Worm (Caenorhabditis elegans): ENCODE results near the gene trx-2.

trx-2 gene

DNA sequence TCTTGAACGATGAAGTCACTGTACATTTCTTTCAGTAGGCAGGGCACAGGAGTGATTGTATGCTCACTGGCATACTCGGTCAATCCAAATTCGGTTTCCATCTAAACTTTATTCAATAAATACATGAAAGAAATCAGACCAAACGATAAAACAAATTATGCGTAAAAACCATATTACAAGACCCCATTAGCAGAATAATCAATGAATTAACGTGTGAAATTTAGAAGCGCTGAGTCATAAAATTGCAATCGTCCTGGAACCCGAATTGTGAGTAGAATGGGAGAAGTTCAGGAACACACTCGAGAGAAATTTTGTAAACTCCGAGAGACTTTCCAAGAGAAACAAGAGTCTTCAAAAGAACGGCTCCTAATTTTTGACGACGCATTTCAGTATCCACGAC lies 5.0 kb downstream of the trx-2 start, which contains the start of gene B0024.11:
B0024.11 (minus strand) TSS at position 101 of the 400 bp plus-strand sequence.
- TF ChIP-seq hlh-13 (GFP tag; optimal IDR thresholded peaks at IDR 0.05) (no peak), ceh-14 (tag; optimal IDR thresholded peaks at IDR 0.05) (no peak), pag-3 (tag; optimal IDR thresholded peaks at IDR 0.05; ENCODE audit: borderline replicate concordance) (no peak), pat-9 (tag; optimal IDR thresholded peaks at IDR 0.05) (no peak), pha-2 (tag; optimal IDR thresholded peaks at IDR 0.05) (no peak), madf-2 (tag; optimal IDR thresholded peaks at IDR 0.05) (no peak), hlh-30 (tag; optimal IDR thresholded peaks at IDR 0.05; ENCODE audit: insufficient read depth) (no peak), fkh-10 (GFP tag; optimal IDR thresholded peaks at IDR 0.05) (no peak), dmd-4 (tag; optimal IDR thresholded peaks at IDR 0.05; ENCODE audit: borderline replicate concordance) (no peak), ama-1 (optimal IDR thresholded peaks at IDR 0.05) (no peak), zip-5 (tag; optimal IDR thresholded peaks at IDR 0.05) (no peak), unc-86 (tag; optimal IDR thresholded peaks at IDR 0.05) (no peak)

DNA sequence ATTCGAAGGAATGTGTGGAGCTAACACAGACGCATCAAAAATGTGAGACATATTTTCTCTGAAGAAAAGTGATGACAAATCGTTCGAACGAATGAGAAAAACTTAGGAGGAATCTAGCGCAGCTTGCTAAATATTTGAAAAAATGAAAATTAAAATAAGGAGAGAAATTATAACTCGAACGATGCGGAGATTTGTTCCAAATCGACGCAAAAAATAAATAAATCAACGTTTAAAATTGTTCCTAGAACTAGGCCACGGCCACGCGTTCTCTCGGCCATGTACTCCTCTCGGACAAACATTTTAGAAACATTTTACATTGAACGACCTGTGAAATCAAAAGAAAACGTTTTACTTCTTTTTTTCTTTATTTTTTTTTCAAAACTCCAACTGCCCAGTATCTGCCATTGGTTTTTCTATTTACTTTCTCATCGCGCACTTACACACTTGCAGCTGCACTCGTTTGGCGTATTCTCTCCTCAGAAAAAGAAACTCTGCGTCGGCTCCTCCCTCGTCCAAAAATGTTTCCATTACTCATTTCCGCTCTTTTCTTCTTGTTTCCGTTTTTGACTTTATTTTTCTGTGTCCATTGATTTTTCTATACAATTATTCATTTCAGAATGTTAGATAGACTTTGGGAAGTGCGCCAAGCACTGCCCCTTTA lies 5.8 kb downstream of the trx-2 start, which contains the start of the genes gna-1 and B0024.13:
gna-1 (minus strand) TSS at position 51 of the 661 bp plus-strand sequence.
B0024.13 (plus strand) TSS at position 611 of the 661 bp plus-strand sequence.
- peak; percentile 89 for TF ChIP-seq ceh-31 (tag; optimal IDR thresholded peaks at IDR 0.05)
- TF ChIP-seq lim-6 (tag; optimal IDR thresholded peaks at IDR 0.05): peak; percentile 2
- TF ChIP-seq ceh-2 (tag; optimal IDR thresholded peaks at IDR 0.05): peak; percentile 76
- TF ChIP-seq zip-5 (tag; optimal IDR thresholded peaks at IDR 0.05): peak; percentile 66
- TF ChIP-seq gmeb-2 (tag; optimal IDR thresholded peaks at IDR 0.05): no peak
- TF ChIP-seq K09A11.1 (tag; optimal IDR thresholded peaks at IDR 0.05; ENCODE audit: insufficient read depth): no peak
- TF ChIP-seq C08G9.2 (tag; optimal IDR thresholded peaks at IDR 0.05): peak; percentile 82
- peak; percentile 60 for TF ChIP-seq tbx-7 (tag; optimal IDR thresholded peaks at IDR 0.05)
- no peak for TF ChIP-seq ztf-16 (tag; optimal IDR thresholded peaks at IDR 0.05)
- no peak for TF ChIP-seq pag-3 (tag; optimal IDR thresholded peaks at IDR 0.05; ENCODE audit: borderline replicate concordance)
- peak; percentile 54 for TF ChIP-seq unc-42 (tag; optimal IDR thresholded peaks at IDR 0.05)
- TF ChIP-seq ets-4 (tag; optimal IDR thresholded peaks at IDR 0.05): peak; percentile 22
- peak; percentile 63 for TF ChIP-seq tbx-2 (tag; optimal IDR thresholded peaks at IDR 0.05)

DNA sequence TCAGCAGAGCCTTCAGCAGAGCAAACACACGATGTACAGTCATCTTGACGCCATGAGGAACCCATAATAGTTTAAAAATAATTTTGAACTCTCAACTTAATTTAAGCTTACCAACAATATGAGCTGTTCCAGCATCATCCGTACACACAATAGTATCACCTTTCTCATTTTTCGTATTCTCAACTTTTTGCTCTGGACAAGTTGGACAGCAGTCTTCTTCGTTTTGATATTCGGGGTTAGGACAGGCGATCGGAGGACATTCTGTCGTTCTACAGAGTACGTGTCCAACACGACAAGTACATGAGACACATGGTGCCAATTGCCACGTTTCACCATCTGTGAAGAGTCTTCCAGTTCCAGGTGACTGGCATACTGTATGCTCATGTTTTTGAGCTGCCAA lies 9.1 kb downstream of the trx-2 start:
- TF ChIP-seq sdc-2 (tag; optimal IDR thresholded peaks at IDR 0.05): no peak
- no peak for TF ChIP-seq ceh-31 (tag; optimal IDR thresholded peaks at IDR 0.05)
- TF ChIP-seq ceh-45 (GFP tag; IDR thresholded peaks at IDR 0.05): no peak
- TF ChIP-seq dve-1 (tag; optimal IDR thresholded peaks at IDR 0.05): no peak
- no peak for TF ChIP-seq pha-2 (tag; optimal IDR thresholded peaks at IDR 0.05)
- TF ChIP-seq zip-5 (tag; optimal IDR thresholded peaks at IDR 0.05): no peak

DNA sequence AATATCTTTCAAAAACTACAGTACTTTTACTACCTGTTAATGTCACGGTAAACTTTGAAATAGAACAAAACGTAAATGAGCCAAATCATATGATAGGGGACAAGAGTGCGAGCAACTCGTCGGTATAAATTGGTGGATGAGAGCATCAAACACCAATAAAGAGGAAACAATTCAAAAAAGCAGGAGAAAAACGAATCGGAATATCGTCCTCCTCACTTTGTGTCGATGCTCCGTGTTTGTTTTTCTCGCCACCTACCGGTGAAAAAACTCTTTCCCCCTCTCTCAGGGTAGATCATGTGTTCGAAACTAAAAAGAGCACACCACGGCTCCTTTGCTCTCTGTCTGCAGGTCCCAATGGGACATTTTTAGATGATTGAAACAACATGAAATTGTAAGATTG lies 13.6 kb downstream of the trx-2 start:
- no peak for TF ChIP-seq tbx-7 (tag; optimal IDR thresholded peaks at IDR 0.05)
- TF ChIP-seq dve-1 (tag; optimal IDR thresholded peaks at IDR 0.05): no peak

DNA sequence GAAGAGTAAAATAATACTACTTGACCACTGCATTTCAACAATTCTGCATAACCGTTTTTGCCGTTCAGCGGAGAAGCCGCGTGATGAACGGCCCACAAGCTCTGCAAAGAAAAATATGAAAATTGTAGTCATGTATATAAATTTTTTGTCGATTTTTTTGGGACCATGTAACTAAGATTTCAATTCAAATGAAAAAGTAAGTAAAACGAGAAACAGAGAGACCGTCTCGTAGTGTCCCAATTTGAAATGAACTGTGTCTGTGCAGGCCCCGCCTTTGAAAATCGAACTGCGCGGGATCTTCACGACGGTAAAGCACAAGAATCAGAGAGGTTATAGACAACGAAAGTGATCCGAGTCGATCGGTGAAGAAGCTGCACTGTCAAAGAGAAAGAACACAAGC lies 17.5 kb downstream of the trx-2 start, which contains the start of gene crm-1:
crm-1 (minus strand) TSS at position 101 of the 400 bp plus-strand sequence.
- TF ChIP-seq F13H6.1 (tag; optimal IDR thresholded peaks at IDR 0.05) (no peak), ceh-30 (tag; optimal IDR thresholded peaks at IDR 0.05) (no peak), pha-2 (tag; optimal IDR thresholded peaks at IDR 0.05) (no peak), C38D4.7 (GFP tag; optimal IDR thresholded peaks at IDR 0.05) (no peak), ceh-2 (tag; optimal IDR thresholded peaks at IDR 0.05) (no peak), ceh-34 (tag; optimal IDR thresholded peaks at IDR 0.05) (no peak), Y22D7AL.16 (tag; optimal IDR thresholded peaks at IDR 0.05) (no peak), ets-4 (tag; optimal IDR thresholded peaks at IDR 0.05) (no peak), madf-2 (tag; optimal IDR thresholded peaks at IDR 0.05) (no peak), C08G9.2 (tag; optimal IDR thresholded peaks at IDR 0.05) (no peak), nhr-11 (tag; optimal IDR thresholded peaks at IDR 0.05) (no peak), ceh-14 (tag; optimal IDR thresholded peaks at IDR 0.05) (no peak), lim-6 (tag; optimal IDR thresholded peaks at IDR 0.05) (no peak), elt-4 (tag; optimal IDR thresholded peaks at IDR 0.05) (no peak), elt-2 (tag; optimal IDR thresholded peaks at IDR 0.05) (no peak), ceh-31 (tag; optimal IDR thresholded peaks at IDR 0.05) (no peak)

Measured in whole organism, late embryonic.